Worm (Caenorhabditis elegans): ENCODE measurements around the gene F57F4.2.

DNA sequence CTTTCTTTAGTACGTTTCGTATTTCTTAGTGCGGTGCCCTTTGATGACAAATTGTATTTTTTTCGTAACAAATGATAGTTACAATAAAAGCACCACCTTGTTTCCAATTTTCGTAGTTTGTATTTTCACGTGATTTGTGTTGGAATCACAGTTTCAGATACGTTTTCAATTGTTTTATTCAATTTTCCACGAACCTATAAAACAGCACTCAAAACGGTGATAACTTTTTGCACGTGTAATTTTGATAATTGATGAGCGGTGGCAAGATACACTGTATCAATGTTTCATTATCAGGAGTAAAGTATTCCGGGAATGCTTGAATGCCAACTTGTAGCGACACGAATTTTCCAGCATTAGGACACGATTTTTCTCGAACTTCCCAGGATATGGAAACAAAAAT lies 21.6 kb upstream of the F57F4.2 start:
- TF ChIP-seq med-1 (GFP tag; optimal IDR thresholded peaks at IDR 0.05; ENCODE audit: insufficient read depth) (no peak), tab-1 (GFP tag; IDR thresholded peaks at IDR 0.05) (no peak), flt-1 (GFP tag; IDR thresholded peaks at IDR 0.05) (no peak), ztf-23 (GFP tag; IDR thresholded peaks at IDR 0.05) (no peak), klf-2 (GFP tag; conservative IDR thresholded peaks at IDR 0.05) (no peak), T22C8.4 (GFP tag; IDR thresholded peaks at IDR 0.05) (no peak), cog-1 (tag; optimal IDR thresholded peaks at IDR 0.05) (no peak)
